Fruit fly (Drosophila melanogaster): Measurements from ENCODE around the gene CG11726.

CG11726 gene

DNA sequence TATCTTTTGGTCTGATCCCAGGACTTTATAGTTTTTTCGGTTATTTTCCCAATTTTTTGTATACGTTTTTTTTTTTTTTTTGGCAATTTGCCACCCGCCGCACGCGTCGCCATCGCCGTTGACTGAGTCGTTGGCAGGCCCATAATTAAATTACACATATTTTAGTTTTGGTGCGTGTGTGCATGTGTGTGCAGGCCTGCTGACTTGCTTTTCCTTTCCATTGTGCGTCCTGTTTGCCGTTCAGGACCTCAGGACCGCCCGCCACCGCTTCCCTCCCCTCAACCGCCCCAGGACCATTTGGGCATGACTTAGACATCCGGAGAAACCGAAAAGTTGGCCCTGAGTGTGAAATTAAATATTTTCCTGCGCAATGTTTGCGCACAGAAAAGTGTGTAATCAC lies 26.5 kb downstream of the CG11726 start:
- TF ChIP-seq noc (tag; optimal IDR thresholded peaks at IDR 0.05), result no peak

DNA sequence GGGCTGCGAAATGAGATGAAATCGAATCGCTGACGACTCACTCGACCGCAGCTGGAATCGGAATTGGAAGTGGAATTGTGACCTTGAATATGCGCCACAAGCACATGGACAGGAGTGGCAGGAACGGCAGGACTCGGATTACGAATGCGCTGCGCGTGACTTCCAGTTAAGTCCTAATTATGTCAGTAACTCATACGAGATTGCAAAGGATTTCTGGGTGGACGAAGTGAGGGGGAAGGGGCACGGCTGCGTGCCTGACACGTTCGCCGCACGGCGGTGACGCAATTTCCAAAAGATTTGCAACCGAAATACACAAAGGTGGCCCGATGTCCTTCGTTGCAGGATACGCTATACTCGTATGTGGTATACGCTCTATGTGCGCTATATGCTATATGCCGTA lies 27.4 kb downstream of the CG11726 start:
- TF ChIP-seq noc (tag; optimal IDR thresholded peaks at IDR 0.05), result no peak

DNA sequence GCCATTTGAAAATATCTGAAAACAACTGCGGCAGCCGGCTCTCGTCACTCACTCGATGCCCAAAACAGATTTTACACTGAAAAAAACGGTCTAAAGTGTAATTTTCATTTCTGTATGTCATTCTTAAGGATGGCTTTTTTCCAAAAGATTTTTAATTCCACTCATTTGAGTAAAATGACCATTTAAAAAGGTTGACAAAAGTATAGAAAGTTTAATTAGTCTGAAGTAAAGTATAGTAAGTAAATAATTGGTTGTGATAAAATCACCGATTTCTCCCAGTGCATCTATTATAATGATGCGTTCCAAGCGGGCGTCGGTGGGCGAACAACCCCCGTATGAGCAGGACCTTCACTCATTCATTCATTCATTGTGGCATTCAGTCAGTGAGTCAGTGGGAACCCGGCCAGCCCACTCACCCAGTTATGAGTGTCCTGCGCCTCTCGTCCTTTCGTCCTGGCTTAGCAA lies 27.9 kb downstream of the CG11726 start:
- no peak for TF ChIP-seq noc (tag; optimal IDR thresholded peaks at IDR 0.05)

DNA sequence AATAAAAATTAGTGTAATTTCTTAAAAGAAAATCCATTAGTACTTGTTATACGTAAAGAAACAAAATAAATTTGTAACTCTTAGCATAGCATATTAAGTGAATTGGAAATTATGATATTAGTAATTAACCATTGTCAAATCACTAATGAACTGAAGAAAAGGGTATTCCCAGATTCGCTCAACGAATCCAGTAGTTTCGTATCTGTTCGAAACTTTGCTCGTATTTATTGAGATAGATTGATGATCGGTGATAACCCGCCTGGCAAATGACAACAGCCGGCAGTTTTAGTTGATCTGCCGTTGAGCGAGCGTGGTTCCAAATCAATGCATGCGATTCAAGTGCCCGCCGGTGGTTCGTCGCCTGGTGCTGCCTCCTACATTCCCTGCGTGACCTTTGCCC lies 30.4 kb downstream of the CG11726 start, which contains the start of gene CG7560:
CG7560 (plus strand) TSS at position 301 of the 400 bp plus-strand sequence.
- no peak for TF ChIP-seq noc (tag; optimal IDR thresholded peaks at IDR 0.05)

DNA sequence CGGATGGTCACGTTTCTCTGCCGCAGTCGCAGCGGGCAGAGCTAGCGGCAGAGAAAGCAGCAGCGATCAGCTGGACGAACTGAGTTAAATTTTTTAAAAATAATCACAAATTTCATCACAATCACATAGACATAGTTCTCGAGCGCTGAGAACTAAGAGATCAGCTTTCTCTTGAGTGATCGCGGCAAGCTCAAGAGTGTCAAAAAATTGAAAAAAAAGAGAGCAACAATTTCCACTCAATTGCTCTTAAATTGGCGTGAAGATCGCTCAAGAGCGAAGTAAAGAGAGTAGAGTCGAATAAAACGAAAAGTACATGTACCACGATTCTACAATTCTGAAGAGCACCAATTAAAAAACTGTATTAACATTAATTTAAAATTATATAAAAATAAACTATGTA lies 33.9 kb downstream of the CG11726 start:
- TF ChIP-seq noc (tag; optimal IDR thresholded peaks at IDR 0.05), result no peak

DNA sequence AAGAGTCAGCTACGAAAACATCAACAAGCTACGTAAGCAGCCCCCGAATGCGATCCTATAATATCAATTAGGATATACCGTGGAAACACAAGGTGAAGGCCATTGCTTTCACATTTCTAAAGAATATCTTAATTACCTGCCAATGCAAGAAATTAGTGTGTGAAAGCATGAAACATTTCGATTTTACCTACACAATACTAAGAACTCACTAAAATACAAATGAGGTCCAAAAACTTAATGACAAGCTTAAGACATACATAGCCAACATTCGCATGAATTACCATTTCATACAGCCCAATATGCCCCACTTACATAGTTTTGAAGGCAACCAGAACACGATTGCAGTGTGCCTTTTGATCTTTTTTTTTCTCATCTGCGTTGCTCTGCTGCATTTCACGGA lies 35.2 kb downstream of the CG11726 start:
- no peak for TF ChIP-seq noc (tag; optimal IDR thresholded peaks at IDR 0.05)

DNA sequence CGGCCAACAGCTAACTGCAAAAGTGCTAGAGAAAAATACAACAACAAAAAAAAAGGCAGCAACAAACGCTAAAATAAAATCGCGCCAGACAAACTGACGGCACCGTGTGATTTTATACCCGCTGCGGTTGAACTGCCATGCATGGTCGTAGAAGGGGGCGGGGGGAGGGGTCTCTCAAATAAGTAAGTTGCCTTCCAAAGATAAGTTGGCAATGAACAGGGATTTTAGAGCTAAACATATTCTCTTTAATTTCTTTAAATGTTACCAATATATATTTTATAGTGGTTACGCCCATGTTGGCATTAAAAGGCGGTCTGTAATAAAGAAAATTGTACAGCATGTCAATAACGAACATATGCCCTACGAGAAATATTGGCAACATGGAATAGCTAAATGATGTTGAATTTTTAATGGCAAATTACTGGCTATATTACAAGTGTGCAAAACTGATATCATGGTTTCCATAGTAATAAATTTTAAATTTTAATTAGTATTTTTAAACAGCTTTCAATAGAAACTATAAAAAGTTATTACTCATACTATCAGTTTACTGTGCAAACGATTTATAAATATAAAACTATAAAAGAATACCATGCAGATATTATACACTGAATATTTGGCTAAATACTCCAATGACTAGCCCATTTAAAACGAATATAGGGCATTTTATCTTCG lies 36.9 kb downstream of the CG11726 start:
- peak; percentile 82 for TF ChIP-seq noc (tag; optimal IDR thresholded peaks at IDR 0.05)

DNA sequence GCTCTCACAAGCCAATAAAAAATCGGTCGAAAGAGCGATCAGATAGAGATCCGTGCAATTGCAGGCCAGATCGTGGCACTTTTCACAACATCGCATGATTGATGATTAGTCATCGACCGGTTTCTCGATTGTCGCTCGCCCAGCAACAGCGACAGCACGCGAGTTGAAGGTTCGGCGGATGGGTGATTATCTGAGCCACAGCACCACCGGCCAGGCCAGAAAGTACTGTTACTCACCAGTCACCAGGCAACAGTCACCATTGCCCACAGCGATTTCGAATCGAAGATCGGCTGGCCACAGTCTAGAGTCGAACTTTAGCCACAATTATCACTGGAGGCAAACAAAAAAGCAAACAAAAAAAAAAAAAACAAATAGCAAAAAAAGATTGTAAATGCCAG lies 37.4 kb downstream of the CG11726 start:
- no peak for TF ChIP-seq noc (tag; optimal IDR thresholded peaks at IDR 0.05)

DNA sequence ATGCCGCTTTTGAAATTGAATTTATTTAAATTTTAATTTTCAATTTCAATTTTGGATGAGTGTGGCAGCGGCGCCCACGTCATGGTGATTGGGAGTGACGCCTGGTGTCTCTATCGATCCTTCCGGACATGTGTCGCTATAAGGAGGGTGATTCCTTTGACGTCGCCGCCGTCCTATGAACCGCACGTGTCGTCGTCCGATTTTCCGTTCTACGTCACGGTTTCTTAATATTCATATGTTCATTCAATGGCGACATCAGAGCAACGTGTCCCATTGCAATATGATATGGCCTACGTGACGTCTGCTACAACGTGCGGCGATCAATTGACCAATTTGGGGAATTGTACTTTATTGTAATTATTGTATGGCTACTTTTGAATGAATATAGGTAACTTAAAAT lies 38.0 kb downstream of the CG11726 start:
- TF ChIP-seq noc (tag; optimal IDR thresholded peaks at IDR 0.05), result no peak

DNA sequence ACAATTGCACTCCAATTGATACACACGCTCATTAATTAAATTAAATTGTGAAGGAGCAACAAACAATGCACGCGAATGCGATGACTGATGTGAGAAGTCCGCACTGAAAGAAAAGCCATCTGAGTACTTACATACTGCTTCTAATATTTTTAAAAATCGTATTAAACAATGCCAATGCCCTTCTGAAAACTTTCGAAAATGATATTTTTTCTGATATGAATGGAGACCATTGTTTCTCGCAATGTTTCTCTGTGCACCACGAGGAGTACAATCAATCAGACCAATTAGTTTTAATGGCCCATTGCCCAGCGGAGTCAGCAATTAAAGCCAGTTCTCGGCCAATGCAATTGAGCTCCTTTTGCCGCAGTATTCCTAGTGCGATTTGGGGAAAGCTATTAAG lies 38.7 kb downstream of the CG11726 start:
- TF ChIP-seq noc (tag; optimal IDR thresholded peaks at IDR 0.05), result no peak

DNA sequence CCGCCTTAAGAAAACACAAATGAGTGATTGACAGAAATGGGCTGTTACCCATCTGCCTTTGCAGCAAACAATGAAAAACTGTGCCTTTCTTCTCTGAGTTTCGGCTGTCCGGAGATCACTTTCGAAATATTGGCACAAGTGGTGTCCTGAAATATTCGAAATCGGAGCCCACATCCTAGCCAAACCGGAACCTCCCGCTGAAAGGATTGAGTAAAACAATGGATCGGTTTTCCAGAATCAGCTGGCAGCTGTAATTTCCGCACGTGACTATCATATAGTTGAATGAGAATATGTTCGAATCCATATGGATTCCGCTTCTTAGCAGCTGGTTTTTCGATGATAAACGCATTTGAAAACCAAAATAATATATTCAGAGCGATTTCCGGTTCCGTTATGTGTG lies 39.6 kb downstream of the CG11726 start:
- TF ChIP-seq noc (tag; optimal IDR thresholded peaks at IDR 0.05), result no peak

DNA sequence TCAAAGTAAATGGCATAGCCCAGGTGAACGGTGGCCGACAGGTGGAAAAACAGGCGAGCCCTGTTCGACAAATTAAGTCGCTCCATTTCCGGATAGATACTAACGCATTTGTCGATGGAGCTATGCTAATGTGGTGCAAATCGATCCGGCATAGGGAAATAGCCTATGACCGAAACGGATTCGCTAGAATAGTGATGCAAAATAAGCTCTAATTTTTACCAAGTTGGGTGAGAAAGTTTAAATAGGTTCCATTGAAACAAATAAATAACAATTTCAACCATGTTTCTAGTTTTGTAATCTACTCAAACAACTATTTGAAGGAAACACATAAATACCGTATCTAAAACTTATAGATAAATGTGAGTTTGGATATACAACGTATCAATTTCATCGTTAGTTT lies 40.9 kb downstream of the CG11726 start, which contains the start of gene CG6149:
CG6149 (minus strand) TSS at position 101 of the 400 bp plus-strand sequence.
- TF ChIP-seq noc (tag; optimal IDR thresholded peaks at IDR 0.05), result no peak

DNA sequence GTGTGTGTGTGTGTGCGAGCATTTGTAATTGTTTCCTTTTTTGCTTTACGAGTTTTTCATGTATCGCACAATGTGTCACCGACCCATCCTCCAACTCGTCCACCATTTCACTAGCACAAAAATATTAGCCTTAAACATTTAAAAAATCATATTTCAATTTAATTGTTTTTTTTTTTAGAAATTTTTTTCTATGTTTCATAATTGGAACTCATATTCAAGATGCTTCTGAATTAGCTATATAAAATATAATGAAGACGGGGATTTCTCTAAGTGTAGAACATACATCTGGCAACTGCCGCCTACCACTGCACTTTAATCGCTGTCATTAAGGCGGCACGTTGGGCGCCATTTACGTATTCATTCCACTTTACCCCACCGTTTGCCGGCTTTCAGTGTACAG lies 45.1 kb downstream of the CG11726 start:
- TF ChIP-seq noc (tag; optimal IDR thresholded peaks at IDR 0.05), result no peak

DNA sequence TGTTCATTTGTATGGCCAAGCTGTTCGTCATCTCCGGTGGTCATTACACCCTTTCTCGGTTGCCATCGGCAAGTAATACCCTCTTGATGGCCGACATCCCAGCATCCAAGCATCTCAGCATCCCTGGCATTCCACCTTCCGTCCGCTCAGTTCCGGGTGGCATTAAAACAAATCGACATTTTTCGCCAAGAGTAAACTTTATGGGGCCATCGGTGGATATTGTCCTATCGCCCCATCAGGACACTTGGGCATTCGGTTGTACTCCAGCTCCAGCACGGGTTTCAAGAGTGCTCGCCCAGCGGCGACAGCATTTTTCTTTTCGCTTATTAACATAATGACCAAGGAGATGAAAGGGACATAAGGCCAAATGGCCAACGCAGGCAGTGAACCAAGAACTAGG lies 45.8 kb downstream of the CG11726 start:
- no peak for TF ChIP-seq noc (tag; optimal IDR thresholded peaks at IDR 0.05)

DNA sequence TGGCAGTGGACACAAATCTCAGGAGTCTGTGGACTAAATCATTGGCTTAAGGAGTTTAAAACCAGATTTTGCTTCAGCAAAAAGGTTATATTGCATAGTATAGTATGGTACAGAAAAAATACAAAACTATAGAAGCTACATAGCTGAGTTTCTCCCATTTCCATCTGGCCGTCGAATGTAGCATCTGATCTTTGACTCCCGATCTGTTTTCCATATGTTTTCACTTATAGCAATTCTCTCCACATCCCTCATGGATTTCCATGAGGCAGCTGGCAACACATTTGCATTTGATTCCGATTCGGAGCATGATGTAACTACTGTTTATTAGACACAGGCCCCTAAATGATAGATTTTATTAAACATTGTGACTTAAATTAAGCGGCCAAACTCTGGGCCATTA lies 46.3 kb downstream of the CG11726 start:
- TF ChIP-seq noc (tag; optimal IDR thresholded peaks at IDR 0.05), result no peak

DNA sequence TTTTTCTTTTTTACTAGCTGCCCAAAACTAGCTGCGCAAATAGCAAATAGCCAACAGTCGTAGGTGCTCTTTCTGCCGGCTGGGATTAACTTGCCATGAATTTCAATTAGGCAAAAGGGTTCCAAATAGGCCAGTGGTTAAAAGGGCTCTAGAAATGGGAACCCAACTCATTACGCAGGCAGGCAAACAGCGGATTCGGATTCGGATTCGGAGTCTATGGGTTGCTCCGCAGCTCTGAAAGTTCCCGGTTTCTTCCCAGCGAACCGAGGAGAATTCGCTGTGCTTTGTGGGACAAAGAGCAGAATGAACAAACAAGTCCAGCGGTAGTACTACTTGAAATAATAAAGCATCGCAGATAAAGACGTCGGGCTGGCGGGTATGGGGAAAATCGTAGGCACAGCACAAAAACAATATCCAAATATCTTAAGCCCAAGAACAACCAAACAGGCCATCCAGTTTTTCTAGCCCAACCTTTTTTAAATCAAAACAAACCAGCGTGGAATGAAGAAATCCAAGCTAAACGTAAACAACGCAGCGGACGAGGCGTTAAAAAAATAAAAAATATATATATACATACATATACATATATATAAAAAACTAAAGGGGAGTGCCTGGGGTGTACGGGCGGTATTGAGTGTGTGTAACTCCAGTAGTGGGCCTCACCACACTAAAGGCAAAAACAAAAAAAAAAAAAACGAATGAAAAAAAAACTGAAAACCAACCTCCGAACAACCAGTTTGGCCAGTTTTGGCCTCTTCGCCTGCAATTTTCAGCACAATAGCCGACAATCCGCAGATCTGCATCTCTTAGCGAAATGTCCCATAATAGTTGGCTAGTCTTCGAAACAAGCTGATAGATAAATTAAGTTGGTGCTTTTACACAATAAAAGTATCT lies 47.6 kb downstream of the CG11726 start:
- TF ChIP-seq noc (tag; optimal IDR thresholded peaks at IDR 0.05), result no peak

DNA sequence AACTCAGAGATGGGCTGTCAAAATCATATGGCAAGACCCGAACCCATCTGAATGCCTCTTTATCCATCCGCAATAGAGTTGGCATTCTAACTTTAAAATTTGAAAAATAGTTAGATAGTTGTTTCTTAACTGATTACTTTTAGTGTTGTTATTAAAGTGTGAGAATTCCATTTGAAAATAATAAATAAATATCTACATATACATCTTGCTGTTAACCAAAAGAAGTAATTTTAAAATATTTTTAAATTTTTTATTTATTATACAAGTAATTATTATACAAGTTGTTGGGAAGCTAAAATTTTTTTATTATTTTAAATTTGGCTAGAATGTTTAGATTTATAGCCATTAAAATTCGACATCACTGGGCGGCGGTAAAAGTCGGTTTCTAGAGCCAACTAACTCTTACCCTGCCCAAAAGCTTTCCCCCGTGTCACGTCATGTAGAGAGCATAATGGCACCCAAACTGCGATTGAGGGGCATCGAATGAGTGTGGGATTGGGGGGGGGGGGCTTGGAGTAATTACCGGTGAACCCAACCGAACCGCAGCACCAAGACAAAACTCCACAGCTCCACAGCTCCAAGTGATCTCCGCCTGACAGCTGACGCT lies 49.1 kb downstream of the CG11726 start:
- TF ChIP-seq noc (tag; optimal IDR thresholded peaks at IDR 0.05), result no peak

Data from whole organism, larva.